Worm (Caenorhabditis elegans): ENCODE measurements around the gene otpl-6.
"Not testable (repeated sequence)": the region's sequence is repeated elsewhere in the genome, so short reads cannot be mapped to it uniquely, and the experiment has no call there.

The otpl-6 gene

ce11 chrV:8574762-8575161, 48.9 kb downstream of the otpl-6 start, which contains the start of gene F25G6.1:
Gene F25G6.1 (plus strand): TSS chrV:8575062.
- not testable (repeated sequence) for TF ChIP-seq syd-9 (tag; optimal IDR thresholded peaks at IDR 0.05); npax-4 (tag; optimal IDR thresholded peaks at IDR 0.05); unc-55 (GFP tag; optimal IDR thresholded peaks at IDR 0.05)

All from whole organism, late embryonic.